Fruit fly (Drosophila melanogaster): ENCODE measurements around the gene CG34057.

The CG34057 gene

dm6 chr3L:895314-895980 lies 1.7 kb upstream of the CG34057 start, which contains the start of gene CG34056 (continued):
- peak; percentile 98 for TF ChIP-seq CG10631 (GFP tag; optimal IDR thresholded peaks at IDR 0.05)
- TF ChIP-seq CG3919 (GFP tag; optimal IDR thresholded peaks at IDR 0.05), result peak; percentile 99
- TF ChIP-seq CG6276 (GFP tag; optimal IDR thresholded peaks at IDR 0.05), result peak; percentile 95
- TF ChIP-seq CG11762 (GFP tag; optimal IDR thresholded peaks at IDR 0.05; ENCODE audit: insufficient read depth), result peak; percentile 98
- peak; percentile 95 for TF ChIP-seq CG31627 (GFP tag; optimal IDR thresholded peaks at IDR 0.05)
- TF ChIP-seq CG6854 (GFP tag; optimal IDR thresholded peaks at IDR 0.05), result peak; percentile 95
- TF ChIP-seq ss (GFP tag; optimal IDR thresholded peaks at IDR 0.05), result peak; percentile 97
- TF ChIP-seq Hr38 (GFP tag; optimal IDR thresholded peaks at IDR 0.05), result peak; percentile 27
- TF ChIP-seq Lpt (GFP tag; optimal IDR thresholded peaks at IDR 0.05), result peak; percentile 97
- peak; percentile 98 for TF ChIP-seq esn (GFP tag; optimal IDR thresholded peaks at IDR 0.05)
- TF ChIP-seq vri (GFP tag; optimal IDR thresholded peaks at IDR 0.05), result peak; percentile 94
- TF ChIP-seq CG7368 (GFP tag; optimal IDR thresholded peaks at IDR 0.05), result peak; percentile 97
- TF ChIP-seq Eip93F (GFP tag; optimal IDR thresholded peaks at IDR 0.05), result peak; percentile 97
- peak; percentile 100 for TF ChIP-seq Eip78C (GFP tag)
- TF ChIP-seq Smox (GFP tag; optimal IDR thresholded peaks at IDR 0.05), result peak; percentile 95
- TF ChIP-seq CG10669 (GFP tag; optimal IDR thresholded peaks at IDR 0.05), result peak; percentile 98

- TF ChIP-seq ss (GFP tag; optimal IDR thresholded peaks at IDR 0.05) (peak in 1 of 2 experiments; percentile 11), Eip78C (GFP tag) (peak; percentile 46), CG6808 (GFP tag; optimal IDR thresholded peaks at IDR 0.05) (no peak)
Measured at dm6 chr3L:899304-899703, 2.1 kb downstream of the CG34057 start.

dm6 chr3L:900466-901249 lies 3.5 kb downstream of the CG34057 start:
- TF ChIP-seq ss (GFP tag; optimal IDR thresholded peaks at IDR 0.05) (no peak), vri (GFP tag; optimal IDR thresholded peaks at IDR 0.05) (no peak), CG6163 (GFP tag; IDR thresholded peaks at IDR 0.05) (no peak), Hr38 (GFP tag; optimal IDR thresholded peaks at IDR 0.05) (no peak), Lpt (GFP tag; optimal IDR thresholded peaks at IDR 0.05) (no peak), CG8319 (GFP tag; optimal IDR thresholded peaks at IDR 0.05) (no peak), CG6808 (GFP tag; optimal IDR thresholded peaks at IDR 0.05) (no peak), topi (GFP tag; optimal IDR thresholded peaks at IDR 0.05) (no peak), Smox (GFP tag; optimal IDR thresholded peaks at IDR 0.05) (no peak), CG4318 (GFP tag; optimal IDR thresholded peaks at IDR 0.05) (no peak), CG7368 (GFP tag; optimal IDR thresholded peaks at IDR 0.05) (no peak), net (GFP tag; optimal IDR thresholded peaks at IDR 0.05) (no peak), Sox15 (GFP tag; optimal IDR thresholded peaks at IDR 0.05) (no peak), CG8632 (GFP tag; optimal IDR thresholded peaks at IDR 0.05) (no peak), cyc (GFP tag; optimal IDR thresholded peaks at IDR 0.05) (no peak), esn (GFP tag; optimal IDR thresholded peaks at IDR 0.05) (no peak), dac (GFP tag; optimal IDR thresholded peaks at IDR 0.05) (no peak)

- TF ChIP-seq CG10631 (GFP tag; optimal IDR thresholded peaks at IDR 0.05), result no peak
- TF ChIP-seq CG11902 (GFP tag; optimal IDR thresholded peaks at IDR 0.05), result no peak
- no peak for TF ChIP-seq Hr38 (GFP tag; optimal IDR thresholded peaks at IDR 0.05)
- no peak for TF ChIP-seq Hr39 (GFP tag; optimal IDR thresholded peaks at IDR 0.05)
- TF ChIP-seq OdsH (GFP tag; optimal IDR thresholded peaks at IDR 0.05), result no peak
- no peak for TF ChIP-seq Sox102F (GFP tag; optimal IDR thresholded peaks at IDR 0.05)
- TF ChIP-seq eg (GFP tag; IDR thresholded peaks at IDR 0.05), result no peak
- TF ChIP-seq vri (GFP tag; optimal IDR thresholded peaks at IDR 0.05), result no peak
- no peak for TF ChIP-seq CG32006 (GFP tag; optimal IDR thresholded peaks at IDR 0.05)
- no peak for TF ChIP-seq Gug (GFP tag; IDR thresholded peaks at IDR 0.05)
Measured at dm6 chr3L:901442-901841, 4.3 kb downstream of the CG34057 start.
